Fruit fly (Drosophila melanogaster) whole organism, embryonic: Measurements from ENCODE around the gene tex.

Experiments used
- ATbp ChIP-seq: fragments of 200-800 bp; sonication (Bioruptor generic); optimal IDR thresholded peaks from 2 replicates; lab custom pipeline; 2017; ENCODE audit warnings: missing biosample characterization, mild to moderate bottlenecking, missing genetic modification characterization, missing genetic modification reagents
- Bgb ChIP-seq: fragments of 200-800 bp; sonication (Bioruptor generic); IDR thresholded peaks from 2 replicates; pipeline ENCODE4 v1.3.6; 2022; ENCODE audit warnings: missing biosample characterization, missing genetic modification characterization; ENCODE audit not compliant: partially characterized antibody
- CG11560 ChIP-seq: fragments of 200-800 bp; sonication (Bioruptor generic); IDR thresholded peaks from 3 replicates; pipeline ENCODE4 v1.3.6; 2022; ENCODE audit warnings: missing biosample characterization, missing genetic modification characterization
- CG12104 ChIP-seq: fragments of 200-800 bp; sonication (Bioruptor generic); optimal IDR thresholded peaks from 3 replicates; lab custom pipeline; 2016; ENCODE audit warnings: missing biosample characterization, missing genetic modification characterization
- CG13287 ChIP-seq: fragments of 200-800 bp; sonication (Bioruptor generic); IDR thresholded peaks from 2 replicates; pipeline ENCODE4 v1.3.6; 2022; ENCODE audit warnings: missing biosample characterization, missing genetic modification characterization; ENCODE audit not compliant: partially characterized antibody
- CG13775 ChIP-seq: fragments of 200-800 bp; sonication (Bioruptor generic); optimal IDR thresholded peaks from 3 replicates; lab custom pipeline; 2017; ENCODE audit warnings: missing biosample characterization, mild to moderate bottlenecking, missing genetic modification characterization
- CG14965 ChIP-seq: fragments of 200-800 bp; sonication (Bioruptor generic); optimal IDR thresholded peaks from 2 replicates; lab custom pipeline; 2016; ENCODE audit warnings: missing biosample characterization, missing genetic modification characterization, borderline replicate concordance
- CG15269 ChIP-seq: fragments of 200-800 bp; sonication (Bioruptor generic); optimal IDR thresholded peaks from 2 replicates; lab custom pipeline; 2018; ENCODE audit warnings: missing biosample characterization, mild to moderate bottlenecking, missing genetic modification characterization, moderate library complexity
- CG15696 ChIP-seq: fragments of 200-800 bp; sonication (Bioruptor generic); optimal IDR thresholded peaks from 2 replicates; lab custom pipeline; 2019; ENCODE audit warnings: missing biosample characterization, mild to moderate bottlenecking, missing genetic modification characterization, moderate library complexity
- CG1602 ChIP-seq: fragments of 200-800 bp; sonication (Bioruptor generic); optimal IDR thresholded peaks from 3 replicates; lab custom pipeline; 2016; ENCODE audit warnings: missing biosample characterization, missing genetic modification characterization
- CG1792 ChIP-seq: fragments of 200-800 bp; sonication (Bioruptor generic); optimal IDR thresholded peaks from 2 replicates; lab custom pipeline; 2016; ENCODE audit warnings: missing biosample characterization, missing genetic modification characterization
- CG2199 ChIP-seq: fragments of 200-800 bp; sonication (Bioruptor generic); IDR thresholded peaks from 3 replicates; pipeline ENCODE4 v1.3.6; 2022; ENCODE audit warnings: missing biosample characterization, missing genetic modification characterization
- CG32772 ChIP-seq: fragments of 200-800 bp; sonication (Bioruptor generic); IDR thresholded peaks from 2 replicates; pipeline ENCODE4 v1.3.6; 2022; ENCODE audit warnings: missing biosample characterization, missing genetic modification characterization
- CG4328 ChIP-seq: fragments of 200-800 bp; sonication (Bioruptor generic); optimal IDR thresholded peaks from 3 replicates; lab custom pipeline; 2017; ENCODE audit warnings: missing biosample characterization, missing genetic modification reagents, missing genetic modification characterization
- CG4404 ChIP-seq: fragments of 200-800 bp; sonication (Bioruptor generic); IDR thresholded peaks from 2 replicates; pipeline ENCODE4 v1.3.6; 2022; ENCODE audit warnings: missing biosample characterization, missing genetic modification characterization
- CG4617 ChIP-seq: fragments of 200-800 bp; sonication (Bioruptor generic); optimal IDR thresholded peaks from 3 replicates; lab custom pipeline; 2016; ENCODE audit warnings: missing biosample characterization, missing genetic modification characterization, borderline replicate concordance
- CG8924 ChIP-seq: fragments of 200-800 bp; optimal IDR thresholded peaks from 3 replicates; lab custom pipeline; 2019; ENCODE audit warnings: missing biosample characterization, mild to moderate bottlenecking, missing genetic modification characterization, moderate library complexity
- CG9437 ChIP-seq: fragments of 200-800 bp; sonication (Bioruptor generic); optimal IDR thresholded peaks from 2 replicates; lab custom pipeline; 2018; ENCODE audit warnings: missing biosample characterization, mild to moderate bottlenecking, missing genetic modification characterization
- CG9609 ChIP-seq: fragments of 200-800 bp; sonication (Bioruptor generic); optimal IDR thresholded peaks from 3 replicates; lab custom pipeline; 2016; ENCODE audit warnings: missing biosample characterization, missing genetic modification characterization
- Dfd ChIP-seq, 2 experiments: fragments of >200 bp; optimal IDR thresholded peaks; 2 replicates each; lab custom pipeline; 2017; ENCODE audit warnings: missing biosample characterization in 2 of 2, missing genetic modification characterization in 2 of 2
- Doc2 ChIP-seq: fragments of 200-800 bp; sonication (Bioruptor generic); IDR thresholded peaks from 2 replicates; pipeline ENCODE4 v1.3.6; 2022; ENCODE audit warnings: missing biosample characterization, missing genetic modification characterization
- Doc3 ChIP-seq: fragments of 200-800 bp; sonication (Bioruptor generic); IDR thresholded peaks from 3 replicates; pipeline ENCODE4 v1.3.6; 2022; ENCODE audit warnings: missing biosample characterization, missing genetic modification characterization; ENCODE audit not compliant: partially characterized antibody
- Dp ChIP-seq: fragments of 200-800 bp; sonication (Bioruptor generic); optimal IDR thresholded peaks from 2 replicates; lab custom pipeline; 2018; ENCODE audit warnings: missing biosample characterization, mild to moderate bottlenecking, missing genetic modification characterization, moderate library complexity
- Gsc ChIP-seq: fragments of 200-800 bp; sonication (Bioruptor generic); IDR thresholded peaks from 2 replicates; pipeline ENCODE4 v1.3.6; 2022; ENCODE audit warnings: missing biosample characterization, missing genetic modification characterization
- HLH3B ChIP-seq: fragments of 200-800 bp; sonication (Bioruptor generic); IDR thresholded peaks from 2 replicates; pipeline ENCODE4 v1.3.6; 2022; ENCODE audit warnings: missing biosample characterization, missing genetic modification characterization
- HLH4C ChIP-seq: fragments of 200-800 bp; sonication (Bioruptor generic); IDR thresholded peaks from 3 replicates; pipeline ENCODE4 v1.3.6; 2022; ENCODE audit warnings: missing biosample characterization, missing genetic modification characterization; ENCODE audit not compliant: partially characterized antibody
- HmgD ChIP-seq: fragments of 200-800 bp; sonication (Bioruptor generic); optimal IDR thresholded peaks from 3 replicates; lab custom pipeline; 2016; ENCODE audit warnings: missing biosample characterization, missing genetic modification characterization
- Lim3 ChIP-seq: fragments of 200-800 bp; sonication (Bioruptor generic); IDR thresholded peaks from 2 replicates; pipeline ENCODE4 v1.3.6; 2022; ENCODE audit warnings: missing biosample characterization, missing genetic modification characterization
- NC2β ChIP-seq: fragments of 200-800 bp; sonication (Bioruptor generic); optimal IDR thresholded peaks from 2 replicates; lab custom pipeline; 2016; ENCODE audit warnings: missing biosample characterization, missing genetic modification characterization
- Six4 ChIP-seq: fragments of 200-800 bp; sonication (Bioruptor generic); optimal IDR thresholded peaks from 2 replicates; lab custom pipeline; 2016; ENCODE audit warnings: missing biosample characterization, missing genetic modification characterization
- Xbp1 ChIP-seq: fragments of 200-800 bp; sonication (Bioruptor generic); optimal IDR thresholded peaks from 3 replicates; lab custom pipeline; 2016; ENCODE audit warnings: missing biosample characterization, mild to moderate bottlenecking, missing genetic modification characterization
- al ChIP-seq: fragments of 200-800 bp; sonication (Bioruptor generic); IDR thresholded peaks from 2 replicates; pipeline ENCODE4 v1.3.6; 2022; ENCODE audit warnings: missing biosample characterization, missing genetic modification characterization
- ase ChIP-seq: fragments of 200-800 bp; sonication (Bioruptor generic); IDR thresholded peaks from 3 replicates; pipeline ENCODE4 v1.3.6; 2022; ENCODE audit warnings: missing biosample characterization, missing genetic modification characterization
- az2 ChIP-seq: fragments of 200-800 bp; sonication (Bioruptor generic); optimal IDR thresholded peaks from 3 replicates; lab custom pipeline; 2016; ENCODE audit warnings: missing biosample characterization, missing genetic modification characterization
- dan ChIP-seq: fragments of 200-800 bp; sonication (Bioruptor generic); IDR thresholded peaks from 2 replicates; pipeline ENCODE4 v1.3.6; 2022; ENCODE audit warnings: missing biosample characterization, missing genetic modification characterization
- exex ChIP-seq: fragments of 200-800 bp; sonication (Bioruptor generic); optimal IDR thresholded peaks from 4 replicates; lab custom pipeline; 2018; ENCODE audit warnings: missing biosample characterization, mild to moderate bottlenecking, missing genetic modification characterization, moderate library complexity
- gfzf ChIP-seq: fragments of 200-800 bp; sonication (Bioruptor generic); optimal IDR thresholded peaks from 2 replicates; lab custom pipeline; 2016; ENCODE audit warnings: missing biosample characterization, mild to moderate bottlenecking, missing genetic modification characterization, moderate library complexity
- gt ChIP-seq: fragments of 200-800 bp; sonication (Bioruptor generic); IDR thresholded peaks from 2 replicates; pipeline ENCODE4 v1.3.6; 2022; ENCODE audit warnings: missing biosample characterization, missing genetic modification characterization
- h ChIP-seq: fragments of >200 bp; optimal IDR thresholded peaks from 2 replicates; lab custom pipeline; 2017
- ind ChIP-seq: fragments of 200-800 bp; sonication (Bioruptor generic); optimal IDR thresholded peaks from 3 replicates; lab custom pipeline; 2016; ENCODE audit warnings: missing biosample characterization, missing genetic modification characterization
- mld ChIP-seq: fragments of 200-800 bp; sonication (Bioruptor generic); IDR thresholded peaks from 3 replicates; pipeline ENCODE4 v1.3.6; 2022; ENCODE audit warnings: missing biosample characterization, missing genetic modification characterization; ENCODE audit not compliant: partially characterized antibody
- nerfin-2 ChIP-seq: fragments of 200-800 bp; sonication (Bioruptor generic); IDR thresholded peaks from 2 replicates; pipeline ENCODE4 v1.3.6; 2022; ENCODE audit warnings: missing biosample characterization, missing genetic modification characterization; ENCODE audit not compliant: partially characterized antibody
- org-1 ChIP-seq: fragments of 200-800 bp; sonication (Bioruptor generic); optimal IDR thresholded peaks from 2 replicates; lab custom pipeline; 2017; ENCODE audit warnings: missing biosample characterization, missing genetic modification characterization
- pnt ChIP-seq: fragments of 200-800 bp; sonication (Bioruptor generic); optimal IDR thresholded peaks from 3 replicates; lab custom pipeline; 2016; ENCODE audit warnings: missing biosample characterization, missing genetic modification characterization
- salm ChIP-seq: fragments of 200-800 bp; sonication (Bioruptor generic); optimal IDR thresholded peaks from 2 replicates; lab custom pipeline; 2018; ENCODE audit warnings: missing biosample characterization, mild to moderate bottlenecking, missing genetic modification characterization
- sc ChIP-seq, 3 experiments: fragments of >200 bp in 2 of 3; fragments of 200-800 bp in 1 of 3; sonication (Bioruptor generic) in 1 of 3; optimal IDR thresholded peaks; 2 replicates in 2 of 3; 3 replicates in 1 of 3; lab custom pipeline; 2017; ENCODE audit warnings: mild to moderate bottlenecking in 1 of 3, missing biosample characterization in 1 of 3, missing genetic modification characterization in 1 of 3, missing genetic modification reagents in 1 of 3
- slbo ChIP-seq: fragments of 200-800 bp; sonication (Bioruptor generic); IDR thresholded peaks from 2 replicates; pipeline ENCODE4 v1.3.6; 2022; ENCODE audit warnings: missing biosample characterization, missing genetic modification characterization
- tgo ChIP-seq: fragments of 200-800 bp; sonication (Bioruptor generic); IDR thresholded peaks from 3 replicates; pipeline ENCODE4 v1.3.6; 2022; ENCODE audit warnings: missing biosample characterization, missing genetic modification characterization
- tx ChIP-seq: fragments of 200-800 bp; sonication (Bioruptor generic); optimal IDR thresholded peaks from 2 replicates; lab custom pipeline; 2016; ENCODE audit warnings: missing biosample characterization, missing genetic modification characterization
- zfh1 ChIP-seq: fragments of 200-800 bp; sonication (Bioruptor generic); IDR thresholded peaks from 3 replicates; pipeline ENCODE4 v1.3.6; 2022; ENCODE audit warnings: missing biosample characterization, missing genetic modification characterization

The tex gene

dm6 chr3R:8349449-8350115 is 41.1 kb upstream of the tex start, which contains the start of gene Atg13 (continued):
- TF ChIP-seq sc (optimal IDR thresholded peaks at IDR 0.05; lab: Kevin White, UChicago) = no peak
- no peak for TF ChIP-seq sc (GFP tag; optimal IDR thresholded peaks at IDR 0.05; lab: Kevin White, UChicago)
- TF ChIP-seq h = no peak
- TF ChIP-seq CG9609 = peak; percentile 8
- peak; percentile 58 for TF ChIP-seq nerfin-2 (GFP tag; lab: Robert Waterston, UW)
- TF ChIP-seq CG13775 (GFP tag; lab: Kevin White, UChicago) = peak; percentile 50
- no peak for TF ChIP-seq Gsc (GFP tag; lab: Robert Waterston, UW)
- TF ChIP-seq Doc3 (GFP tag; lab: Robert Waterston, UW) = peak; percentile 42; the same call in 1 of the 3 replicates
- TF ChIP-seq CG8924 = peak; percentile 54
- TF ChIP-seq az2 (GFP tag; lab: Kevin White, UChicago) = peak; percentile 16
- peak in 1 of 2 experiments; percentile 51 for TF ChIP-seq Dfd (GFP tag; optimal IDR thresholded peaks at IDR 0.05; lab: Kevin White, UChicago)
- peak; percentile 35; the same call in 1 of the 2 replicates for TF ChIP-seq slbo (GFP tag; lab: Robert Waterston, UW)
- no peak for TF ChIP-seq CG2199 (GFP tag; lab: Robert Waterston, UW)
- no peak for TF ChIP-seq Six4 (GFP tag; lab: Kevin White, UChicago)
- no peak for TF ChIP-seq CG4404 (GFP tag; lab: Robert Waterston, UW)
- no peak for TF ChIP-seq al (GFP tag; lab: Robert Waterston, UW)
- peak; percentile 51 for TF ChIP-seq CG4617 (GFP tag; lab: Kevin White, UChicago)
- TF ChIP-seq dan (GFP tag; lab: Robert Waterston, UW) = no peak
- TF ChIP-seq Xbp1 = peak; percentile 72
- TF ChIP-seq CG4328 = no peak
- no peak; the same call in 2 of the 3 replicates for TF ChIP-seq tgo (GFP tag; lab: Robert Waterston, UW)
- TF ChIP-seq salm = no peak
- TF ChIP-seq NC2β (GFP tag; lab: Kevin White, UChicago) = no peak
- peak; percentile 51 for TF ChIP-seq Dp
- TF ChIP-seq HLH3B (GFP tag; lab: Robert Waterston, UW) = no peak
- TF ChIP-seq CG12104 (GFP tag; lab: Kevin White, UChicago) = peak; percentile 11
- no peak for TF ChIP-seq gfzf (GFP tag; lab: Kevin White, UChicago)
- no peak for TF ChIP-seq CG14965 (GFP tag; lab: Kevin White, UChicago)
- no peak for TF ChIP-seq zfh1
- no peak for TF ChIP-seq HmgD (GFP tag; lab: Kevin White, UChicago)
- TF ChIP-seq CG9437 = peak; percentile 96
- TF ChIP-seq CG11560 (tag; lab: Robert Waterston, UW) = no peak
- TF ChIP-seq exex = no peak
- TF ChIP-seq CG1792 (GFP tag; lab: Kevin White, UChicago) = no peak
- TF ChIP-seq org-1 (GFP tag; lab: Kevin White, UChicago) = no peak
- TF ChIP-seq CG32772 (GFP tag; lab: Robert Waterston, UW) = no peak
- TF ChIP-seq HLH4C (GFP tag; lab: Robert Waterston, UW) = peak; percentile 69
- TF ChIP-seq CG15269 (tag; lab: Kevin White, UChicago) = no peak
- TF ChIP-seq ase = no peak
- no peak for TF ChIP-seq Lim3
- no peak for TF ChIP-seq tx
- peak; percentile 81 for TF ChIP-seq Bgb (GFP tag; lab: Robert Waterston, UW)
- peak; percentile 29 for TF ChIP-seq CG15696 (tag; lab: Kevin White, UChicago)
- TF ChIP-seq pnt (GFP tag; lab: Kevin White, UChicago) = no peak
- TF ChIP-seq ind (GFP tag; lab: Kevin White, UChicago) = peak; percentile 22
- TF ChIP-seq gt (GFP tag; lab: Robert Waterston, UW) = no peak
- TF ChIP-seq mld (GFP tag; lab: Robert Waterston, UW) = peak; percentile 76; the same call in 2 of the 3 replicates
- peak; percentile 72 for TF ChIP-seq CG13287
- TF ChIP-seq CG1602 (GFP tag; lab: Kevin White, UChicago) = peak; percentile 28
- no peak for TF ChIP-seq ATbp (GFP tag; lab: Kevin White, UChicago)
- no peak for TF ChIP-seq Doc2 (GFP tag; lab: Robert Waterston, UW)
